Worm (Caenorhabditis elegans) whole organism, young adult: ENCODE results near the gene srg-47.
A peak's percentile ranks its signal among the peaks of the same experiment; 100 is the strongest.

Experiments used
- B0035.1 ChIP-seq: sonication (generic microtip); optimal IDR thresholded peaks from 2 replicates; lab custom pipeline; 2016; ENCODE audit warnings: missing genetic modification characterization, mild to moderate bottlenecking, missing compliant biosample characterization, missing genotype, missing genetic modification reagents
- C06A6.2 ChIP-seq: fragments of 200-800 bp; sonication (Bioruptor generic); conservative IDR thresholded peaks from 2 replicates; pipeline ENCODE4 v1.3.6; 2022; ENCODE audit warnings: missing genetic modification characterization, missing compliant biosample characterization
- F22D6.2 ChIP-seq: sonication (generic microtip); optimal IDR thresholded peaks from 2 replicates; lab custom pipeline; 2016; ENCODE audit warnings: mild to moderate bottlenecking, missing genetic modification characterization, missing compliant biosample characterization
- F39B2.1 ChIP-seq: fragments of 200-800 bp; sonication (Bioruptor generic); IDR thresholded peaks from 2 replicates; pipeline ENCODE4 v1.3.6; 2022; ENCODE audit warnings: missing genetic modification reagents, missing genetic modification characterization, missing compliant biosample characterization
- F57A8.1 ChIP-seq: fragments of 200-800 bp; sonication (Bioruptor generic); optimal IDR thresholded peaks from 2 replicates; lab custom pipeline; 2018; ENCODE audit warnings: mild to moderate bottlenecking, missing genetic modification characterization, moderate library complexity, missing compliant biosample characterization
- K12H6.12 ChIP-seq: fragments of 200-800 bp; sonication (Bioruptor generic); optimal IDR thresholded peaks from 2 replicates; lab custom pipeline; 2018; ENCODE audit warnings: mild to moderate bottlenecking, missing genetic modification characterization, missing compliant biosample characterization
- T26A5.8 ChIP-seq: sonication (generic microtip); optimal IDR thresholded peaks from 2 replicates; lab custom pipeline; 2016; ENCODE audit warnings: missing genetic modification characterization, missing compliant biosample characterization
- Y67H2A.10 ChIP-seq: fragments of 200-800 bp; sonication (Bioruptor generic); conservative IDR thresholded peaks from 2 replicates; pipeline ENCODE4 v1.3.6; 2022; ENCODE audit warnings: missing genetic modification reagents, missing genetic modification characterization, missing compliant biosample characterization
- Y79H2A.3 ChIP-seq: fragments of 200-800 bp; sonication (Bioruptor generic); conservative IDR thresholded peaks from 2 replicates; pipeline ENCODE4 v1.3.6; 2022; ENCODE audit warnings: missing genetic modification reagents, missing genetic modification characterization, missing compliant biosample characterization
- ZK185.1 ChIP-seq: sonication (generic microtip); optimal IDR thresholded peaks from 2 replicates; lab custom pipeline; 2016; ENCODE audit warnings: mild to moderate bottlenecking, missing genetic modification characterization, missing compliant biosample characterization; ENCODE audit not compliant: poor library complexity, severe bottlenecking
- akir-1 ChIP-seq: fragments of 200-800 bp; sonication (Bioruptor generic); optimal IDR thresholded peaks from 2 replicates; lab custom pipeline; 2018; ENCODE audit warnings: mild to moderate bottlenecking, missing genetic modification characterization, moderate library complexity, missing compliant biosample characterization
- ama-1 ChIP-seq, 3 experiments: fragments of 150-350 bp in 1 of 3; sonication (generic microtip) in 2 of 3; optimal IDR thresholded peaks; 2 replicates each; lab custom pipeline; 2014 to 2018; ENCODE audit warnings: missing biosample characterization in 2 of 3, missing genetic modification characterization in 2 of 3, missing genetic modification reagents in 2 of 3
- aptf-2 ChIP-seq: fragments of 200-800 bp; sonication (Bioruptor generic); conservative IDR thresholded peaks from 2 replicates; pipeline ENCODE4 v1.3.6; 2022; ENCODE audit warnings: missing genetic modification reagents, missing genetic modification characterization, missing compliant biosample characterization
- aptf-3 ChIP-seq: fragments of 200-800 bp; sonication (Bioruptor generic); IDR thresholded peaks from 2 replicates; pipeline ENCODE4 v1.3.6; 2022; ENCODE audit warnings: missing genetic modification characterization, missing compliant biosample characterization
- athp-1 ChIP-seq: sonication (generic microtip); optimal IDR thresholded peaks from 2 replicates; lab custom pipeline; 2017; ENCODE audit warnings: mild to moderate bottlenecking, missing genetic modification characterization, missing compliant biosample characterization
- attf-3 ChIP-seq: fragments of 200-800 bp; sonication (Bioruptor generic); conservative IDR thresholded peaks from 2 replicates; pipeline ENCODE4 v1.3.6; 2022; ENCODE audit warnings: missing genetic modification reagents, missing genetic modification characterization, missing compliant biosample characterization
- bed-1 ChIP-seq: fragments of 200-800 bp; sonication (Bioruptor generic); IDR thresholded peaks from 2 replicates; pipeline ENCODE4 v1.3.6; 2022; ENCODE audit warnings: missing genetic modification reagents, missing genetic modification characterization, missing compliant biosample characterization
- bed-2 ChIP-seq: fragments of 200-800 bp; sonication (Bioruptor generic); IDR thresholded peaks from 2 replicates; pipeline ENCODE4 v1.3.6; 2022; ENCODE audit warnings: missing genetic modification reagents, missing genetic modification characterization, missing compliant biosample characterization
- cebp-2 ChIP-seq: fragments of 200-800 bp; sonication (Bioruptor generic); IDR thresholded peaks from 2 replicates; pipeline ENCODE4 v1.3.6; 2022; ENCODE audit warnings: missing genetic modification characterization, missing compliant biosample characterization
- ceh-27 ChIP-seq: fragments of 200-800 bp; sonication (Bioruptor generic); optimal IDR thresholded peaks from 2 replicates; lab custom pipeline; 2018; ENCODE audit warnings: mild to moderate bottlenecking, missing genetic modification characterization, moderate library complexity, missing compliant biosample characterization
- ceh-58 ChIP-seq: fragments of 200-800 bp; sonication (Bioruptor generic); IDR thresholded peaks from 2 replicates; pipeline ENCODE4 v1.3.6; 2022; ENCODE audit warnings: missing genetic modification characterization, missing compliant biosample characterization
- ceh-91 ChIP-seq: fragments of 200-800 bp; sonication (Bioruptor generic); IDR thresholded peaks from 2 replicates; pipeline ENCODE4 v1.3.6; 2022; ENCODE audit warnings: missing genetic modification reagents, missing genetic modification characterization, missing compliant biosample characterization
- dox-1 ChIP-seq: fragments of 200-800 bp; sonication (Bioruptor generic); IDR thresholded peaks from 2 replicates; pipeline ENCODE4 v1.3.6; 2022; ENCODE audit warnings: missing genetic modification reagents, missing genetic modification characterization, missing compliant biosample characterization
- egl-44 ChIP-seq: fragments of 200-800 bp; sonication (Bioruptor generic); IDR thresholded peaks from 2 replicates; pipeline ENCODE4 v1.3.6; 2022; ENCODE audit warnings: missing genetic modification reagents, missing genetic modification characterization, missing compliant biosample characterization
- ekl-4 ChIP-seq: fragments of 200-800 bp; sonication (Bioruptor generic); IDR thresholded peaks from 2 replicates; pipeline ENCODE4 v1.3.6; 2022; ENCODE audit warnings: missing genetic modification reagents, missing genetic modification characterization, missing compliant biosample characterization
- ets-4 ChIP-seq: fragments of 200-800 bp; sonication (Bioruptor generic); optimal IDR thresholded peaks from 2 replicates; lab custom pipeline; 2018; ENCODE audit warnings: mild to moderate bottlenecking, missing genetic modification characterization, missing compliant biosample characterization
- him-1 ChIP-seq: sonication (generic microtip); optimal IDR thresholded peaks from 2 replicates; lab custom pipeline; 2016; ENCODE audit warnings: missing genotype, missing genetic modification reagents, missing genetic modification characterization, missing compliant biosample characterization
- hlh-12 ChIP-seq: sonication (generic microtip); optimal IDR thresholded peaks from 2 replicates; lab custom pipeline; 2016; ENCODE audit warnings: missing genetic modification characterization, missing compliant biosample characterization
- hmg-20 ChIP-seq: fragments of 200-800 bp; sonication (Bioruptor generic); IDR thresholded peaks from 2 replicates; pipeline ENCODE4 v1.3.6; 2022; ENCODE audit warnings: missing genetic modification reagents, missing genetic modification characterization, missing compliant biosample characterization
- let-607 ChIP-seq, 2 experiments: fragments of 200-800 bp in 1 of 2; sonication (Bioruptor generic) in 1 of 2; sonication (generic microtip) in 1 of 2; optimal IDR thresholded peaks; 2 replicates each; lab custom pipeline; 2016 to 2018; ENCODE audit warnings: mild to moderate bottlenecking in 2 of 2, missing compliant biosample characterization in 2 of 2, missing genetic modification characterization in 2 of 2, moderate library complexity in 2 of 2, missing genotype in 1 of 2
- lin-40 ChIP-seq: sonication (generic microtip); optimal IDR thresholded peaks from 2 replicates; lab custom pipeline; 2016; ENCODE audit warnings: missing genetic modification characterization, mild to moderate bottlenecking, missing compliant biosample characterization, missing genotype, missing genetic modification reagents
- madf-10 ChIP-seq: sonication (generic microtip); optimal IDR thresholded peaks from 2 replicates; lab custom pipeline; 2016; ENCODE audit warnings: mild to moderate bottlenecking, missing genetic modification characterization, missing compliant biosample characterization
- madf-8 ChIP-seq: fragments of 200-800 bp; sonication (Bioruptor generic); conservative IDR thresholded peaks from 2 replicates; pipeline ENCODE4 v1.3.6; 2022; ENCODE audit warnings: missing genetic modification reagents, missing genetic modification characterization, missing compliant biosample characterization
- mes-4 ChIP-seq: sonication (generic microtip); optimal IDR thresholded peaks from 2 replicates; lab custom pipeline; 2016; ENCODE audit warnings: missing genotype, missing genetic modification characterization, missing compliant biosample characterization
- nfya-1 ChIP-seq: sonication (generic microtip); optimal IDR thresholded peaks from 2 replicates; lab custom pipeline; 2017; ENCODE audit warnings: antibody characterized with exemption, missing compliant biosample characterization, missing genetic modification characterization, borderline replicate concordance; ENCODE audit not compliant: insufficient read depth
- nhr-120 ChIP-seq: fragments of 200-800 bp; sonication (Bioruptor generic); IDR thresholded peaks from 2 replicates; pipeline ENCODE4 v1.3.6; 2022; ENCODE audit warnings: missing genetic modification characterization, missing compliant biosample characterization
- nhr-27 ChIP-seq: fragments of 200-800 bp; sonication (Bioruptor generic); optimal IDR thresholded peaks from 2 replicates; lab custom pipeline; 2018; ENCODE audit warnings: mild to moderate bottlenecking, missing genetic modification characterization, moderate library complexity, missing compliant biosample characterization
- nhr-80 ChIP-seq: sonication (generic microtip); optimal IDR thresholded peaks from 2 replicates; lab custom pipeline; 2016; ENCODE audit warnings: missing genetic modification characterization, missing compliant biosample characterization
- nhr-90 ChIP-seq: sonication (generic microtip); optimal IDR thresholded peaks from 2 replicates; lab custom pipeline; 2016; ENCODE audit warnings: missing genotype, mild to moderate bottlenecking, missing genetic modification characterization, missing compliant biosample characterization
- pha-4 ChIP-seq: fragments of 150-350 bp; sonication (generic microtip); optimal IDR thresholded peaks from 2 replicates; lab custom pipeline; 2014; ENCODE audit warnings: missing biosample characterization, missing genetic modification reagents, missing genetic modification characterization
- sdz-38 ChIP-seq: sonication (generic microtip); optimal IDR thresholded peaks from 2 replicates; lab custom pipeline; 2016; ENCODE audit warnings: missing genotype, missing genetic modification characterization, missing compliant biosample characterization
- snpc-1.1 ChIP-seq: sonication (generic microtip); optimal IDR thresholded peaks from 2 replicates; lab custom pipeline; 2017; ENCODE audit warnings: missing genetic modification characterization, mild to moderate bottlenecking, missing compliant biosample characterization, antibody characterized with exemption, moderate library complexity, missing genotype, missing genetic modification reagents; ENCODE audit not compliant: insufficient read depth
- sptf-2 ChIP-seq: fragments of 200-800 bp; sonication (Bioruptor generic); optimal IDR thresholded peaks from 2 replicates; lab custom pipeline; 2018; ENCODE audit warnings: mild to moderate bottlenecking, missing genetic modification characterization, missing compliant biosample characterization
- unc-62 ChIP-seq: fragments of 150-350 bp; optimal IDR thresholded peaks from 2 replicates; lab custom pipeline; 2014; ENCODE audit warnings: missing biosample characterization, missing genetic modification reagents, missing genetic modification characterization
- xnd-1 ChIP-seq: sonication (generic microtip); optimal IDR thresholded peaks from 2 replicates; lab custom pipeline; 2016; ENCODE audit warnings: missing genotype, missing genetic modification reagents, missing genetic modification characterization, missing compliant biosample characterization
- zim-3 ChIP-seq: sonication (generic microtip); optimal IDR thresholded peaks from 2 replicates; lab custom pipeline; 2017; ENCODE audit warnings: mild to moderate bottlenecking, missing genetic modification characterization, moderate library complexity, missing compliant biosample characterization
- ztf-28 ChIP-seq: fragments of 200-800 bp; sonication (Bioruptor generic); IDR thresholded peaks from 2 replicates; pipeline ENCODE4 v1.3.6; 2022; ENCODE audit warnings: missing genetic modification reagents, missing genetic modification characterization, missing compliant biosample characterization
- ztf-3 ChIP-seq: fragments of 200-800 bp; sonication (Bioruptor generic); optimal IDR thresholded peaks from 2 replicates; lab custom pipeline; 2018; ENCODE audit warnings: mild to moderate bottlenecking, missing genetic modification characterization, missing compliant biosample characterization

srg-47 gene

ce11 chrV:14523788-14524582, 32.1 kb downstream of the srg-47 start, which contains the start of gene ril-1 (continued):
- TF ChIP-seq hlh-12 (tag; lab: Kevin White, UChicago): no peak
- TF ChIP-seq C06A6.2 (GFP tag; lab: Robert Waterston, UW): no peak
- no peak for TF ChIP-seq sdz-38 (tag; lab: Kevin White, UChicago)
- no peak for TF ChIP-seq madf-10 (tag; lab: Kevin White, UChicago)
- no peak for TF ChIP-seq pha-4 (tag; lab: Kevin White, UChicago)
- no peak for TF ChIP-seq egl-44 (GFP tag; lab: Robert Waterston, UW)
- TF ChIP-seq nhr-120 (GFP tag; lab: Robert Waterston, UW): no peak
- TF ChIP-seq ceh-58 (GFP tag; lab: Robert Waterston, UW): no peak
- TF ChIP-seq Y79H2A.3 (GFP tag; lab: Robert Waterston, UW): no peak
- TF ChIP-seq bed-1 (GFP tag; lab: Robert Waterston, UW): no peak
- TF ChIP-seq aptf-3 (GFP tag; lab: Robert Waterston, UW): no peak
- TF ChIP-seq Y67H2A.10 (GFP tag; lab: Robert Waterston, UW): no peak
- TF ChIP-seq xnd-1 (tag; lab: Kevin White, UChicago): no peak
- TF ChIP-seq ets-4 (GFP tag; lab: Kevin White, UChicago): no peak
- no peak for TF ChIP-seq nhr-90 (tag; lab: Kevin White, UChicago)
- TF ChIP-seq ceh-91 (GFP tag; lab: Robert Waterston, UW): no peak
- TF ChIP-seq him-1 (tag; lab: Kevin White, UChicago): no peak
- TF ChIP-seq ztf-3 (GFP tag; lab: Kevin White, UChicago): no peak
- no peak for TF ChIP-seq akir-1
- TF ChIP-seq sptf-2 (GFP tag; lab: Kevin White, UChicago): no peak
- no peak for TF ChIP-seq nfya-1 (tag; lab: Kevin White, UChicago)
- no peak for TF ChIP-seq mes-4
- TF ChIP-seq hmg-20 (GFP tag; lab: Robert Waterston, UW): no peak
- TF ChIP-seq K12H6.12 (tag; lab: Kevin White, UChicago): no peak
- no peak for TF ChIP-seq madf-8 (GFP tag; lab: Robert Waterston, UW)
- no peak for TF ChIP-seq T26A5.8 (tag; lab: Kevin White, UChicago)
- no peak for TF ChIP-seq F57A8.1 (GFP tag; lab: Kevin White, UChicago)
- no peak for TF ChIP-seq ceh-27 (GFP tag; lab: Kevin White, UChicago)
- no peak for TF ChIP-seq cebp-2 (GFP tag; lab: Robert Waterston, UW)
- no peak for TF ChIP-seq F22D6.2 (tag; lab: Kevin White, UChicago)
- TF ChIP-seq F39B2.1 (GFP tag; lab: Robert Waterston, UW): no peak
- TF ChIP-seq nhr-27 (tag; lab: Kevin White, UChicago): no peak
- TF ChIP-seq lin-40 (tag; lab: Kevin White, UChicago): no peak
- TF ChIP-seq ZK185.1 (tag; lab: Kevin White, UChicago): peak; percentile 57
- no peak for TF ChIP-seq bed-2 (GFP tag; lab: Robert Waterston, UW)
- TF ChIP-seq ekl-4 (GFP tag; lab: Robert Waterston, UW): no peak
- peak; percentile 46; the same call in 1 of the 2 replicates for TF ChIP-seq dox-1 (GFP tag; lab: Robert Waterston, UW)
- TF ChIP-seq attf-3 (GFP tag; lab: Robert Waterston, UW): no peak
- no peak for TF ChIP-seq ztf-28 (GFP tag; lab: Robert Waterston, UW)
- TF ChIP-seq snpc-1.1 (tag; lab: Kevin White, UChicago): no peak
- TF ChIP-seq nhr-80 (tag; lab: Kevin White, UChicago): peak; percentile 60
- no peak for TF ChIP-seq unc-62 (GFP tag; lab: Kevin White, UChicago)
- TF ChIP-seq aptf-2: no peak
- TF ChIP-seq B0035.1: no peak
- TF ChIP-seq ama-1 (optimal IDR thresholded peaks at IDR 0.05; lab: Kevin White, UChicago): no peak
- TF ChIP-seq ama-1 (GFP tag; optimal IDR thresholded peaks at IDR 0.05; lab: Kevin White, UChicago): no peak
- TF ChIP-seq let-607 (tag; optimal IDR thresholded peaks at IDR 0.05; lab: Kevin White, UChicago): no peak
- TF ChIP-seq athp-1: no peak
- no peak for TF ChIP-seq zim-3 (tag; lab: Kevin White, UChicago)
